Worm (Caenorhabditis elegans) whole organism, L3 larva: Measurements from ENCODE around the gene mam-5.
A peak's percentile ranks its signal among the peaks of the same experiment; 100 is the strongest.

Source experiments
- R02D3.7 ChIP-seq: fragments of 150-350 bp; optimal IDR thresholded peaks from 2 replicates; lab custom pipeline; 2014; ENCODE audit warnings: missing biosample characterization, missing genetic modification characterization
- ZK546.5 ChIP-seq: sonication (generic microtip); optimal IDR thresholded peaks from 2 replicates; lab custom pipeline; 2017; ENCODE audit warnings: missing biosample characterization, missing genetic modification characterization
- aly-2 ChIP-seq: fragments of 150-350 bp; optimal IDR thresholded peaks from 2 replicates; lab custom pipeline; 2014; ENCODE audit warnings: missing biosample characterization, missing genetic modification characterization
- ama-1 ChIP-seq: fragments of 150-350 bp; optimal IDR thresholded peaks from 2 replicates; lab custom pipeline; 2018
- ceh-16 ChIP-seq: sonication (generic microtip); optimal IDR thresholded peaks from 2 replicates; lab custom pipeline; 2017; ENCODE audit warnings: missing biosample characterization, missing genetic modification characterization
- ceh-28 ChIP-seq: fragments of 150-350 bp; optimal IDR thresholded peaks from 2 replicates; lab custom pipeline; 2014; ENCODE audit warnings: missing biosample characterization, missing genetic modification reagents, missing genetic modification characterization
- ceh-82 ChIP-seq: fragments of 150-350 bp; optimal IDR thresholded peaks from 2 replicates; lab custom pipeline; 2014; ENCODE audit warnings: missing biosample characterization, missing genetic modification characterization
- ceh-9 ChIP-seq: sonication (generic microtip); optimal IDR thresholded peaks from 2 replicates; lab custom pipeline; 2018; ENCODE audit warnings: missing biosample characterization, missing genetic modification characterization
- daf-12 ChIP-seq: fragments of 150-350 bp; optimal IDR thresholded peaks from 2 replicates; lab custom pipeline; 2014; ENCODE audit warnings: missing biosample characterization, missing genetic modification reagents, missing genetic modification characterization
- egl-27 ChIP-seq: sonication (generic microtip); optimal IDR thresholded peaks from 4 replicates; lab custom pipeline; 2017; ENCODE audit warnings: missing biosample characterization, missing genetic modification reagents, missing genetic modification characterization
- elt-1 ChIP-seq: fragments of 150-350 bp; optimal IDR thresholded peaks from 2 replicates; lab custom pipeline; 2014; ENCODE audit warnings: missing biosample characterization, missing genetic modification characterization
- elt-2 ChIP-seq: sonication (generic microtip); optimal IDR thresholded peaks from 2 replicates; lab custom pipeline; 2016; ENCODE audit warnings: missing genetic modification reagents, mild to moderate bottlenecking, missing genetic modification characterization, missing compliant biosample characterization
- eor-1 ChIP-seq, 2 experiments: fragments of 150-350 bp; optimal IDR thresholded peaks; 2 replicates each; lab custom pipeline; 2014 to 2018; ENCODE audit warnings: missing biosample characterization in 2 of 2, missing genetic modification characterization in 2 of 2
- fkh-10 ChIP-seq: sonication (generic microtip); optimal IDR thresholded peaks from 2 replicates; lab custom pipeline; 2017; ENCODE audit warnings: missing biosample characterization, missing genetic modification reagents, missing genetic modification characterization
- fkh-2 ChIP-seq: fragments of 150-350 bp; optimal IDR thresholded peaks from 2 replicates; lab custom pipeline; 2014; ENCODE audit warnings: missing biosample characterization, missing genetic modification reagents, missing genetic modification characterization
- fos-1 ChIP-seq: fragments of 150-350 bp; optimal IDR thresholded peaks from 2 replicates; lab custom pipeline; 2014; ENCODE audit warnings: missing biosample characterization, missing genetic modification characterization
- hmg-11 ChIP-seq: sonication (generic microtip); optimal IDR thresholded peaks from 2 replicates; lab custom pipeline; 2016; ENCODE audit warnings: missing genetic modification characterization, missing compliant biosample characterization
- jun-1 ChIP-seq: fragments of 150-350 bp; optimal IDR thresholded peaks from 2 replicates; lab custom pipeline; 2014; ENCODE audit warnings: missing biosample characterization, missing genetic modification reagents, missing genetic modification characterization
- lin-15B ChIP-seq: fragments of 150-350 bp; optimal IDR thresholded peaks from 2 replicates; lab custom pipeline; 2014; ENCODE audit warnings: missing biosample characterization, missing genetic modification characterization
- lin-39 ChIP-seq: fragments of 150-350 bp; optimal IDR thresholded peaks from 2 replicates; lab custom pipeline; 2018; ENCODE audit warnings: missing biosample characterization, missing genetic modification reagents, missing genetic modification characterization
- lsy-12 ChIP-seq: sonication (generic microtip); optimal IDR thresholded peaks from 2 replicates; lab custom pipeline; 2016; ENCODE audit warnings: mild to moderate bottlenecking, missing genetic modification characterization, missing compliant biosample characterization
- mdl-1 ChIP-seq: fragments of 150-350 bp; optimal IDR thresholded peaks from 2 replicates; lab custom pipeline; 2014; ENCODE audit warnings: missing biosample characterization, missing genetic modification characterization
- mml-1 ChIP-seq: fragments of 150-350 bp; sonication (generic microtip); optimal IDR thresholded peaks from 3 replicates; lab custom pipeline; 2014; ENCODE audit warnings: missing biosample characterization, missing genetic modification characterization
- nfya-1 ChIP-seq: sonication (generic microtip); optimal IDR thresholded peaks from 2 replicates; lab custom pipeline; 2017; ENCODE audit warnings: missing genetic modification characterization, mild to moderate bottlenecking, missing compliant biosample characterization, antibody characterized with exemption, moderate library complexity; ENCODE audit not compliant: insufficient read depth
- nhr-12 ChIP-seq: fragments of 150-350 bp; optimal IDR thresholded peaks from 2 replicates; lab custom pipeline; 2014; ENCODE audit warnings: missing biosample characterization, missing genetic modification characterization
- nhr-23 ChIP-seq: fragments of 150-350 bp; optimal IDR thresholded peaks from 2 replicates; lab custom pipeline; 2014; ENCODE audit warnings: missing biosample characterization, missing genetic modification reagents, missing genetic modification characterization
- nhr-237 ChIP-seq: fragments of 150-350 bp; optimal IDR thresholded peaks from 2 replicates; lab custom pipeline; 2014; ENCODE audit warnings: missing biosample characterization, missing genetic modification characterization
- nhr-25 ChIP-seq: sonication (generic microtip); optimal IDR thresholded peaks from 2 replicates; lab custom pipeline; 2017; ENCODE audit warnings: missing biosample characterization, missing genetic modification characterization
- nhr-28 ChIP-seq: fragments of 150-350 bp; optimal IDR thresholded peaks from 2 replicates; lab custom pipeline; 2014; ENCODE audit warnings: missing biosample characterization, missing genetic modification characterization
- nhr-67 ChIP-seq: fragments of 150-350 bp; optimal IDR thresholded peaks from 2 replicates; lab custom pipeline; 2014; ENCODE audit warnings: missing biosample characterization, missing genetic modification characterization
- pha-4 ChIP-seq: fragments of 150-350 bp; optimal IDR thresholded peaks from 2 replicates; lab custom pipeline; 2014; ENCODE audit warnings: missing biosample characterization, missing genetic modification reagents, missing genetic modification characterization
- pqm-1 ChIP-seq: fragments of 150-350 bp; optimal IDR thresholded peaks from 2 replicates; lab custom pipeline; 2017; ENCODE audit warnings: missing biosample characterization, missing genetic modification characterization, inconsistent platforms
- snpc-4 ChIP-seq: fragments of 150-350 bp; optimal IDR thresholded peaks from 2 replicates; lab custom pipeline; 2014; ENCODE audit warnings: missing biosample characterization, missing genetic modification characterization
- tbx-2 ChIP-seq: sonication (generic microtip); optimal IDR thresholded peaks from 2 replicates; lab custom pipeline; 2016; ENCODE audit warnings: mild to moderate bottlenecking, missing genetic modification characterization, missing compliant biosample characterization
- unc-62 ChIP-seq: fragments of 150-350 bp; sonication (generic microtip); optimal IDR thresholded peaks from 4 replicates; lab custom pipeline; 2014; ENCODE audit warnings: missing biosample characterization, missing genetic modification reagents, missing genetic modification characterization
- zag-1 ChIP-seq: fragments of 150-350 bp; optimal IDR thresholded peaks from 2 replicates; lab custom pipeline; 2014; ENCODE audit warnings: missing biosample characterization, missing genetic modification characterization

mam-5 gene

ce11 chrV:9927954-9928353 lies 24.5 kb upstream of the mam-5 start:
- TF ChIP-seq elt-2 (peak; percentile 87), pha-4 (peak; percentile 36), jun-1 (tag; lab: Kevin White, UChicago) (peak; percentile 16), pqm-1 (peak; percentile 63), fos-1 (tag; lab: Kevin White, UChicago) (no peak)

- TF ChIP-seq lin-39 (tag; lab: Kevin White, UChicago) (peak; percentile 1), pha-4 (peak; percentile 51), R02D3.7 (tag; lab: Kevin White, UChicago) (peak; percentile 92), nhr-237 (tag; lab: Kevin White, UChicago) (no peak), nfya-1 (tag; lab: Kevin White, UChicago) (peak; percentile 78), lin-15B (tag; lab: Kevin White, UChicago) (peak; percentile 71), aly-2 (tag; lab: Kevin White, UChicago) (no peak), elt-2 (peak; percentile 18)
Observed at ce11 chrV:9930612-9931065, 21.9 kb upstream of the mam-5 start, which contains the start of the genes rmh-2 and suds-3. Gene rmh-2 (minus strand): TSS chrV:9930775. Gene suds-3 (plus strand): TSS chrV:9931015.

DNA sequence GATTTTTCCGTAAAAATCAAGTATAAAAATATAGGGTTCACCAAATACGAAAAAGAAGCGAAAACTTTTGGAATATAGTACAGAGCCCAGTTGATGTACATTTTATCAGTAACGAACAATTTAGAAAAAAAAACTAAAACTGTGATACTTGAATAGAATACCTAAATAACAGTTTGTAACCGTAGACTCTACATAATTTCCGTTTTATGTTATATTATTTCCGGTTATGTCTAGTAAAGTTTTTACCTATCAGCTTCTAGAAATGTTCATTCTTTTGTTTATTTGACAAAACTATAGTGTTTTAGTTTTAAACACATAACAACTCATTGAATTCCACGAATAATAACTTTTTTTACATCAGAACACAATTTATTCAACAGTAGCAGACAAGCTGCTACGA lies 15.1 kb upstream of the mam-5 start, which contains the start of gene srj-33:
Gene srj-33 (minus strand): TSS at position 101 of the 400 bp plus-strand sequence.
- no peak for TF ChIP-seq nhr-25 (tag; lab: Kevin White, UChicago)
- TF ChIP-seq ceh-16 (tag; lab: Kevin White, UChicago) = no peak
- TF ChIP-seq nhr-23 = no peak
- TF ChIP-seq lin-15B (tag; lab: Kevin White, UChicago) = no peak
- no peak for TF ChIP-seq tbx-2 (tag; lab: Kevin White, UChicago)
- no peak for TF ChIP-seq ZK546.5 (tag; lab: Kevin White, UChicago)
- no peak for TF ChIP-seq ama-1 (lab: Kevin White, UChicago)
- TF ChIP-seq mml-1 (tag; lab: Kevin White, UChicago) = no peak
- no peak for TF ChIP-seq egl-27 (tag; lab: Kevin White, UChicago)
- TF ChIP-seq fos-1 (tag; lab: Kevin White, UChicago) = no peak
- TF ChIP-seq ceh-28 (tag; lab: Kevin White, UChicago) = no peak
- TF ChIP-seq fkh-10 = no peak
- TF ChIP-seq snpc-4 (tag; lab: Kevin White, UChicago) = no peak
- no peak for TF ChIP-seq jun-1 (tag; lab: Kevin White, UChicago)
- no peak for TF ChIP-seq mdl-1
- no peak for TF ChIP-seq nhr-237 (tag; lab: Kevin White, UChicago)
- no peak for TF ChIP-seq elt-1
- TF ChIP-seq nhr-28 (tag; lab: Kevin White, UChicago) = no peak
- TF ChIP-seq eor-1 (tag; optimal IDR thresholded peaks at IDR 0.05; lab: Kevin White, UChicago) = no peak

DNA sequence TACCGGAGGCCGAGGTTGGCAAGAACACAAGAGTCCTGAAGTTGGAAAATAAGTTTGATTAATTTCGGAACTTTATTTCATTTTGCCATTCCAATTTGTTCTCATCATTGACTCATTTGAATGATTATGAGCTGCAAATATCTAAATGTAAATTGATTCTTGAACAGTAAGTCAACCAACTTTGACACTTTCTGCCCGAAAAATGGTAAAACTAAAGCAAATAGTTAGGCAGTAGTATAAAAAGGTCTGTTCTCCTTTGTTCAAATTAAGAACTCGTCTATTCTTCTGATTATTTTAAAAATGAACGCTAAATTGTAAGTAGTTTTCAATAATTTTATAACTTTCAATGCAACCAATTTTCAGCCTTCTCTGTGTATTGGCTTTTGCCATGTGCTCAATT lies 9.5 kb upstream of the mam-5 start, which contains the start of gene fipr-12:
Gene fipr-12 (plus strand): TSS at position 301 of the 400 bp plus-strand sequence.
- TF ChIP-seq aly-2 (tag; lab: Kevin White, UChicago) (no peak), elt-2 (no peak), unc-62 (GFP tag; lab: Kevin White, UChicago) (no peak), fkh-2 (no peak), nhr-67 (no peak), nhr-12 (tag; lab: Kevin White, UChicago) (no peak), zag-1 (no peak)

DNA sequence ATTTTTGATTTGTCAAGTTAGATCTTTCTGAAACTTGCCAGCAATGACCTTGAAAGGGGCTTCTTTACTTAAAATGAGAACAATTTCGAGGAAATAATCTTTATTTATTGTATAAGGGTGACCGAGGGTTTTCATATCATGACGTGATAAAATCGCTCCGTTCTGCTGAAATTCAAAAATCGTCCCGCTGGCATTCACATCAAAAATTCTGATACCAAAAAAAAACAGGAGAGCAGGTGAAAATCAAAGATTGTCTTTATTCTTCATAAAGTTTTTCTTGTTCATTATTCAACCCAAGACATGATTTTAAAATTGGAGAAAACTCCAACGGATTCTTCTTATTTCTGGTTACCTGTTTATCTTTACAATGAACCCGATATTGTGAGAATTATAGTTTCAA lies 8.4 kb upstream of the mam-5 start, which contains the start of gene sre-28:
Gene sre-28 (plus strand): TSS at position 301 of the 400 bp plus-strand sequence.
- no peak for TF ChIP-seq hmg-11 (tag; lab: Kevin White, UChicago)
- TF ChIP-seq zag-1 = no peak
- TF ChIP-seq eor-1 (tag; optimal IDR thresholded peaks at IDR 0.05; lab: Kevin White, UChicago) = no peak
- no peak for TF ChIP-seq nhr-28 (tag; lab: Kevin White, UChicago)
- TF ChIP-seq lsy-12 (tag; lab: Kevin White, UChicago) = no peak
- TF ChIP-seq fkh-10 = no peak
- no peak for TF ChIP-seq ceh-82
- no peak for TF ChIP-seq ZK546.5 (tag; lab: Kevin White, UChicago)
- no peak for TF ChIP-seq nhr-12 (tag; lab: Kevin White, UChicago)
- TF ChIP-seq jun-1 (tag; lab: Kevin White, UChicago) = no peak
- TF ChIP-seq aly-2 (tag; lab: Kevin White, UChicago) = no peak
- no peak for TF ChIP-seq tbx-2 (tag; lab: Kevin White, UChicago)
- no peak for TF ChIP-seq ceh-28 (tag; lab: Kevin White, UChicago)
- no peak for TF ChIP-seq pqm-1
- TF ChIP-seq mdl-1 = no peak
- no peak for TF ChIP-seq nhr-67
- no peak for TF ChIP-seq ceh-9 (tag; lab: Kevin White, UChicago)
- TF ChIP-seq daf-12 = no peak
